Worm (Caenorhabditis elegans) whole organism, L2 larva: ENCODE measurements around the gene srh-24.

ENCODE experiments used
- mdl-1 ChIP-seq, 2 experiments: fragments of 150-350 bp in 1 of 2; sonication (generic microtip) in 1 of 2; optimal IDR thresholded peaks; 2 replicates each; lab custom pipeline; 2017; ENCODE audit warnings: missing biosample characterization in 2 of 2, missing genetic modification characterization in 2 of 2
- skn-1 ChIP-seq: sonication (generic microtip); optimal IDR thresholded peaks from 2 replicates; lab custom pipeline; 2017; ENCODE audit warnings: missing biosample characterization, missing genetic modification characterization
- unc-62 ChIP-seq: fragments of 150-350 bp; optimal IDR thresholded peaks from 2 replicates; lab custom pipeline; 2014; ENCODE audit warnings: missing biosample characterization, missing genetic modification reagents, missing genetic modification characterization

DNA sequence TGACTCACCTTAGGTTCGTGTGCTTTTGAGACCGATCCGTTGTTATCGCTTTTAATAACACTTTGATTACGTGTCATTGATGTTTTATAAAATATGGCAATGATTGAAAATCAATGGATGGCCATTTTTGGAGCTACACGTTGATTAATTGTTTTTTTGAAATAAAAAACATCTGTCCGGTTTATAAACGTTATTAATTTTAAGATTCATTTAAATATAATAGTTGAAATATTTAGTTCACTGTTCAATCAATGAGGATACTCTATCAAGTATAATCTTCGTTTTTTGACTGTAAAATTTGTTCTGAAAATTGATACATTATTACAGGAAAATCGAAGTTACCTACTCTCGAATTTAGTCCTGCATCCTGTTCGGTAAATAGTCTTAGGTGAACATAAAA lies 2.6 kb downstream of the srh-24 start, which contains the start of gene R10D12.10:
- TF ChIP-seq mdl-1 (tag; optimal IDR thresholded peaks at IDR 0.05; lab: Kevin White, UChicago), result no peak
- TF ChIP-seq unc-62 (GFP tag; lab: Kevin White, UChicago), result no peak
- no peak for TF ChIP-seq skn-1 (tag; lab: Kevin White, UChicago)
